Worm (Caenorhabditis elegans) whole organism, late embryonic: ENCODE results near the gene R05A10.6.

Experiments
- F13H6.1 ChIP-seq: sonication (generic microtip); optimal IDR thresholded peaks from 2 replicates; lab custom pipeline; 2016; ENCODE audit warnings: missing genetic modification characterization, missing compliant biosample characterization
- nfya-1 ChIP-seq: sonication (generic microtip); optimal IDR thresholded peaks from 2 replicates; lab custom pipeline; 2017; ENCODE audit warnings: missing genetic modification characterization, mild to moderate bottlenecking, missing compliant biosample characterization, antibody characterized with exemption, moderate library complexity
- pha-4 ChIP-seq: fragments of 150-350 bp; optimal IDR thresholded peaks from 2 replicates; lab custom pipeline; 2018; ENCODE audit warnings: missing biosample characterization, missing genetic modification reagents, missing genetic modification characterization
- pqm-1 ChIP-seq: sonication (generic microtip); optimal IDR thresholded peaks from 2 replicates; lab custom pipeline; 2016; ENCODE audit warnings: missing genetic modification characterization, missing compliant biosample characterization

ce11 chrIV:14129091-14129490 lies 36.5 kb upstream of the R05A10.6 start, which contains the start of gene srz-42:
- TF ChIP-seq pha-4 (tag; lab: Kevin White, UChicago) (no peak), nfya-1 (tag; lab: Kevin White, UChicago) (no peak), F13H6.1 (no peak), pqm-1 (no peak)
